Fruit fly (Drosophila melanogaster) whole organism, adult: ENCODE measurements around the gene CG46463.

Experiments used
- CG11617 ChIP-seq: fragments of 200-800 bp; sonication (Bioruptor generic); optimal IDR thresholded peaks from 2 replicates; lab custom pipeline; 2017; ENCODE audit warnings: mild to moderate bottlenecking, missing biosample characterization, missing genetic modification reagents, missing genetic modification characterization
- CG12768 ChIP-seq: fragments of 200-800 bp; sonication (Bioruptor generic); optimal IDR thresholded peaks from 2 replicates; lab custom pipeline; 2017; ENCODE audit warnings: missing biosample characterization, missing genetic modification characterization, mild to moderate bottlenecking, moderate library complexity, missing genetic modification reagents
- CG14711 ChIP-seq: fragments of 200-800 bp; sonication (Bioruptor generic); optimal IDR thresholded peaks from 2 replicates; lab custom pipeline; 2018; ENCODE audit warnings: missing biosample characterization, mild to moderate bottlenecking, missing genetic modification characterization, moderate library complexity
- CG1620 ChIP-seq: fragments of 200-800 bp; sonication (Bioruptor generic); optimal IDR thresholded peaks from 2 replicates; lab custom pipeline; 2016; ENCODE audit warnings: missing biosample characterization, missing genetic modification characterization
- CG33017 ChIP-seq: fragments of 200-800 bp; sonication (Bioruptor generic); optimal IDR thresholded peaks from 2 replicates; lab custom pipeline; 2018; ENCODE audit warnings: missing biosample characterization, mild to moderate bottlenecking, missing genetic modification characterization, moderate library complexity
- CG5204 ChIP-seq: fragments of 200-800 bp; sonication (Bioruptor generic); optimal IDR thresholded peaks from 2 replicates; lab custom pipeline; 2016; ENCODE audit warnings: missing biosample characterization, missing genetic modification characterization
- CG7045 ChIP-seq: fragments of 200-800 bp; sonication (Bioruptor generic); optimal IDR thresholded peaks from 2 replicates; lab custom pipeline; 2017; ENCODE audit warnings: missing biosample characterization, mild to moderate bottlenecking, missing genetic modification characterization
- CG7101 ChIP-seq: fragments of 200-800 bp; sonication (Bioruptor generic); optimal IDR thresholded peaks from 2 replicates; lab custom pipeline; 2018; ENCODE audit warnings: missing biosample characterization, mild to moderate bottlenecking, missing genetic modification characterization, moderate library complexity
- Clk ChIP-seq: fragments of 200-800 bp; sonication (Bioruptor generic); optimal IDR thresholded peaks from 2 replicates; lab custom pipeline; 2017; ENCODE audit warnings: missing biosample characterization, missing genetic modification characterization
- Crg-1 ChIP-seq: fragments of 200-800 bp; sonication (Bioruptor generic); optimal IDR thresholded peaks from 2 replicates; lab custom pipeline; 2016; ENCODE audit warnings: missing biosample characterization, missing genetic modification characterization
- Hr96 ChIP-seq: fragments of 200-800 bp; sonication (Bioruptor generic); optimal IDR thresholded peaks from 2 replicates; lab custom pipeline; 2016; ENCODE audit warnings: missing biosample characterization, missing genetic modification characterization
- Mnt ChIP-seq: fragments of 200-800 bp; sonication (Bioruptor generic); optimal IDR thresholded peaks from 2 replicates; lab custom pipeline; 2016; ENCODE audit warnings: missing biosample characterization, mild to moderate bottlenecking, missing genetic modification characterization
- bab1 ChIP-seq: fragments of 200-800 bp; sonication (Bioruptor generic); optimal IDR thresholded peaks from 3 replicates; lab custom pipeline; 2019; ENCODE audit warnings: missing biosample characterization, mild to moderate bottlenecking, missing genetic modification characterization, moderate library complexity
- cic ChIP-seq: fragments of 200-800 bp; sonication (Bioruptor generic); optimal IDR thresholded peaks from 2 replicates; lab custom pipeline; 2017; ENCODE audit warnings: missing biosample characterization, mild to moderate bottlenecking, missing genetic modification characterization, moderate library complexity
- cnc ChIP-seq, 2 experiments: fragments of >200 bp; optimal IDR thresholded peaks; 2 replicates each; lab custom pipeline; 2017
- kay ChIP-seq: fragments of 200-800 bp; sonication (Bioruptor generic); peaks from one replicate; lab custom pipeline; 2016; ENCODE audit warnings: missing biosample characterization, missing genetic modification characterization, borderline replicate concordance
- ovo ChIP-seq: fragments of 200-800 bp; sonication (Bioruptor generic); optimal IDR thresholded peaks from 2 replicates; lab custom pipeline; 2016; ENCODE audit warnings: missing biosample characterization, missing genetic modification characterization
- pad ChIP-seq: fragments of 200-800 bp; sonication (Bioruptor generic); optimal IDR thresholded peaks from 3 replicates; lab custom pipeline; 2017; ENCODE audit warnings: missing biosample characterization, missing genetic modification characterization, mild to moderate bottlenecking, moderate library complexity, missing genetic modification reagents
- tj ChIP-seq: fragments of 200-800 bp; sonication (Bioruptor generic); optimal IDR thresholded peaks from 3 replicates; lab custom pipeline; 2017; ENCODE audit warnings: missing biosample characterization, mild to moderate bottlenecking, missing genetic modification characterization, moderate library complexity
- toe ChIP-seq: fragments of 200-800 bp; sonication (Bioruptor generic); optimal IDR thresholded peaks from 2 replicates; lab custom pipeline; 2016; ENCODE audit warnings: missing biosample characterization, missing genetic modification characterization

Gene CG46463

DNA sequence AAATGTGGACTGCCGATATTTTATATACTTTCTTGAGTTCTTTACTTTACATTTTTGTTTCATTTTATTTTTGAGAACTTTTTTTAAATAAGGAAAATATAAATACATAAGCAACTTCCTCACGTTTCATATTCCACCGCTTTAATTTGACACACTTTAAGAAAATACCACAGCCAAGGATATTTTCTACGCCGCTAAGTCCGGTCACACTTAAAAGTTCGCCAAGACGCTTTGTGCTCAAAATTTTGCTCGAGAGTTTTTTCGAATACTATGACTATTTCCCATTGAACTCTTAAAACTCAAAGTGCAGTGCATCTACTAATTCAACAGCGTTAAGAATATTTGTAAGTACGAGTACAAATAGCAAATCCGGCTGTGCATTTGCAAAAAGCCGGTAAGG, at the start of gene CG46463, which contains the start of gene armi:
Gene CG46463, plus strand, starts transcription at position 197 of the 400 bp plus-strand sequence.
Gene armi, plus strand, starts transcription at position 199 of the 400 bp plus-strand sequence.
- TF ChIP-seq ovo (no peak), pad (GFP tag; lab: Kevin White, UChicago) (no peak), cic (GFP tag; lab: Kevin White, UChicago) (no peak)

DNA sequence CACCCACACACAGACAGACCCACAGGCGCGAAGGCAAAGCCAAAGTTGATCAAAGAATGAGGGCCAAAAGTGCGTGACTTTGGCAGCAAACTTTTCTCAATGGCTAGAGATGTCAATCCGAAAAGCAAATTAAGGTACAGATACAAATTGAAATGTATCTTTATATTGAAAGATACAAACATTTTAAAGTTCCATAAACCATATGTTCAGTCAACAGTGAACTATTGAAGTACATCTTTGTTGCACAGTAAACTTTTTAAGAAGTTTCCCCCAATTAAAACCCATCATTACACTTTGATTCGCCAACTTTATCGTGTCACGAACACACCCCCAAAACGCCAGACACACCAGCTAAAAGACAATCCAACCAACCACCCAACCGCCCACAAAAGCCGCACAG, 49.4 kb upstream of the CG46463 start:
- TF ChIP-seq CG11617 (GFP tag; lab: Kevin White, UChicago) (no peak), ovo (no peak), bab1 (GFP tag; lab: Kevin White, UChicago) (no peak), pad (GFP tag; lab: Kevin White, UChicago) (no peak), tj (GFP tag; lab: Kevin White, UChicago) (no peak), Mnt (no peak), toe (GFP tag; lab: Kevin White, UChicago) (no peak), cic (GFP tag; lab: Kevin White, UChicago) (no peak), Hr96 (GFP tag; lab: Kevin White, UChicago) (no peak), CG14711 (no peak), CG1620 (no peak), CG33017 (tag; lab: Kevin White, UChicago) (no peak), CG12768 (no peak), CG7101 (no peak), kay (GFP tag; lab: Kevin White, UChicago) (no peak), cnc (optimal IDR thresholded peaks at IDR 0.05; lab: Kevin White, UChicago) (no peak), Crg-1 (no peak), CG7045 (GFP tag; lab: Kevin White, UChicago) (no peak), Clk (no peak)

DNA sequence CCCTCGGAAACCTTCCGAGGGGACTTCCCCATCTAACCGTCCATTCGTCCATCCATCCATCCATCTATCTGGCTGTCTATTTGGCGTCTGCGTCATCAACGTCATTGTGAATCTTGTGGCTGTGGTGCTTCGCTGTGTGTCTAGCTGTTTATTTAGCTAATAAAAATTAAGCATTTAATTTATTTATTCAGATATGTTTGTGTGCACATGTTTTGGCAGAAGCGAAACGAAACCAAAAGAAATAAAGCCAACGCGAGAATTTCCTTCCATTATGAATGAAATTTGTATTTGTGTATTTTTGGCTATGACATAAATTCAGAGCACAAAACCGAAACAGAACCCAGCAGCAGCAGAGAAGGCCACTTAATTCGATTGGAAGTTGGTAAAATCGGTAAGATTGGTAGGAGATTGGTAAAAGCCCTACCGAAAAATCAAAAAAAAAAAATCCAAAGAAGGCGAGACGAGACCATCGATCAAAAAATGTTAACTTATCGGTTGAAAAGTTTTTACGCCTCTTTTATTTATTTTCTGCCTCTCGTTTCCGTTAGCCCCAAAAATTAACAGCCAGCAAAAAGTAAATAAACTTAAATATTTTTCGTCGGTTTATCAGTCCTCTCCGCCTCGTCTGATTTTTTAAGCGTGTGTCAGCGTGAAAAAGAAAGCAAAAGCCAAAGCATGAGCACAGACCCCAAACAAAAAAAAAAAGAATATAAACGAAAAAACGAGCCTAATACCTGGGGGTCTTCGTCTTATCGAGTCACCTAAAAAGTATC, 46.1 kb upstream of the CG46463 start:
- TF ChIP-seq CG1620 = no peak
- no peak for TF ChIP-seq toe (GFP tag; lab: Kevin White, UChicago)
- peak; percentile 57 for TF ChIP-seq tj (GFP tag; lab: Kevin White, UChicago)
- peak; percentile 59 for TF ChIP-seq kay (GFP tag; lab: Kevin White, UChicago)
- TF ChIP-seq CG14711 = no peak
- TF ChIP-seq CG11617 (GFP tag; lab: Kevin White, UChicago) = no peak

DNA sequence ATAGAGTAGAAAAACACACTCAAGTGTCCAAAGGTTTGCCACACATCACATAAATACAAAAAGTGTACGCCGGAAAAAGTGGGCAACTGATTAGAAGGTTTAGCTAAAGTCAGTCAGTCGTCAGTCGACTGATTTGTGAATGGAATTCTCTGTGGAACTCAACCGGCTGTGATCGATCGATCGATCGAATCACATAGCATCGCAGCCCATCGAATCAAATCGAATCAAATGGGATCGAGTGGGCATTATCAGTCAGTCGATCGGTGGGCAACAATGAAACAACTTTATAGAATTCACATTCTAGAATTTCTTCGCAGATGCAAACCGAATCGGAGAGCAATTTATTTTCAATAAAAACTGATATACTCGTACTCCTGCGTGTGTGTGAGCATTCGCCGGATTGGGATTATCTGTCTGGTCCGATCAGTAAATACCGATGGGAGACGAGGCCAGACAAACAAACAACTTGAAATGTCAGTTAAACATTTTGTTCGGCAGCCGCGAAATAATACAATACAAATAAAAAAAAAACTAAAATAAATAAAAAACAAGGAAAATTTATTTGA, 45.4 kb upstream of the CG46463 start:
- TF ChIP-seq cic (GFP tag; lab: Kevin White, UChicago) (peak; percentile 83), toe (GFP tag; lab: Kevin White, UChicago) (no peak), kay (GFP tag; lab: Kevin White, UChicago) (peak; percentile 45)

DNA sequence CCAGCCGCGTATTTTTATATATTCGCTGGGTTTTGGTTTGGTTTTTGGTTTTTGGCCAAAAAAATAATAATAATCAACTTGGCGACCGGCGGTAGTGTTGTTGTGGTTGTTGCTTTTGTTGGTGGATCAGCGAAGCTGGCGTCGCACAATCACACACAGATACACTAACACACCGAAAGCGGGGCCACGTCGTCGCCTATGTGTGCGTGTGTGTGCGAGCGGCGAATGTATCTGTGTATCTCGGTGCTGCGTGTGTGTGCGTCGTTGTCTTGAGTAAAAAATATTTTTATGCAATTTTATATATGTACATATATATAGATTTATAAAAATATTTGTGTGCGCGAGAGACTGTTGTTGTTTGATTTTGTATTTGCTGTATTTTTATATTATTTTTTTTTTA, 44.0 kb upstream of the CG46463 start:
- no peak for TF ChIP-seq CG14711
- no peak for TF ChIP-seq CG1620
- TF ChIP-seq CG33017 (tag; lab: Kevin White, UChicago) = no peak
- TF ChIP-seq Mnt = peak; percentile 4
- no peak for TF ChIP-seq CG11617 (GFP tag; lab: Kevin White, UChicago)
- no peak for TF ChIP-seq CG7045 (GFP tag; lab: Kevin White, UChicago)
- TF ChIP-seq tj (GFP tag; lab: Kevin White, UChicago) = peak; percentile 25
- no peak for TF ChIP-seq ovo
- TF ChIP-seq cic (GFP tag; lab: Kevin White, UChicago) = peak; percentile 93

DNA sequence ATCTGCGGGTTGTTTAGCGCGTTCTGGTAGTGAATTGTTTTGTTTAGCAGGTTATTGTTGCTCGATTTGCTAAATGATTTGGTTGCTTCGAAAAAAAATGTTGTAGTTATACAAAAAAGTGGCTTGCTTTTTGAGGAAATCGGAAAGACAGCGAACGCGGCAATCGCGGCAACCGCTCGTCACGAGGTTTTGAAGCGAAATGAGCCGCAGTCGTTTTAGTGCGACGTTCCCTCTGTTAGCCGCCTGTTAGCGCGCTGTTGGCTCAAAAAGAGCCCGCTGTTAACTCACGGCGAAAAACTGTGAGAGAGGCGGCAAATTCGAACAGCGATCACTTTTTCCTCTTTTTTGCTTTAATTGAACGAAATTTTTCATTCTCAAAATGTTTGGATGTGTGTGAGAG, 43.4 kb upstream of the CG46463 start:
- TF ChIP-seq toe (GFP tag; lab: Kevin White, UChicago) = peak; percentile 5
- TF ChIP-seq bab1 (GFP tag; lab: Kevin White, UChicago) = peak; percentile 12
- no peak for TF ChIP-seq Crg-1
- peak; percentile 75 for TF ChIP-seq kay (GFP tag; lab: Kevin White, UChicago)

DNA sequence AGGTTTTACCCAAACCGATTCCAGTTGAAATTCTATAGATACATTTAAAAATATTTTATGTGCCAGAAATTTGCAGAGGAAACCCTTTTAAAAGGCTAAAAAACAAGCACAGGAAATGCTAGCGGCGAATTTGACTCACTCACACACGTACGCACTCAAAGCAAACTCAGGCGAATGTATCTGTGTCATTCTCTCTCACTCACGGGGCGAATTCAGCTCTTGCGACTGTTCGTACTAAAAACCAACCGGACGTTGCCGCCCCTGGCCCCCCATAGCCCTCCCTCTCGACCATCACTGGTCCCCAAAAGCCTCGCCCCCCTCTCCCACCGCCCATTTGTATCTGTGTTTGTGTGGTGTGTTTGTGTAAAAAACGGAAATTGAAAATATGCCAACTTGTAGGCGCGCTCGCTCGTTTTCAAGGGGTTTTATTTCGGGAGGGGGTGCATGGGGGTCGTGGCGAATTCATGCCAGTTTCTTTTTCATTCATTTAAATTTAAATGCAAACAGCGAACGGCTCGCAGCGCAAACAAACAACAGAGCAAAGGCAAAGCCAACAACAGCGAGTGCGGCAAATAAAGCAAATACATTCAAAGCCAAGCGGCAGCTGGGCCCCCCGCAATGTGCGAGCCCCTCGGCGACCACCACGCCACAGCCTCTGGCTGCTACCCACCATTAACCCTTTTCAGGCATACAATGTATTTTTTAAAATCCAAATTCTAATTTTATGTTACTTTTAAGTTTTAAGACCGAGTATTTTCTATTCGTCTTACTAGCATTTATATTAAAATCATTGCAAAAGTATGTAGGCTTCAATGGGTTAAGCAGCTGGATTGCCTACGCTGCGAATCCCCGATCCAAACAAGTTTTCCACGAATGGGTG, 42.7 kb upstream of the CG46463 start:
- TF ChIP-seq Hr96 (GFP tag; lab: Kevin White, UChicago) = peak; percentile 10
- TF ChIP-seq CG5204 (GFP tag; lab: Kevin White, UChicago) = peak; percentile 71
- TF ChIP-seq tj (GFP tag; lab: Kevin White, UChicago) = peak; percentile 88
- TF ChIP-seq CG14711 = peak; percentile 70
- peak; percentile 75 for TF ChIP-seq CG33017 (tag; lab: Kevin White, UChicago)
- no peak for TF ChIP-seq CG1620
- peak; percentile 22 for TF ChIP-seq toe (GFP tag; lab: Kevin White, UChicago)
- peak; percentile 65 for TF ChIP-seq CG7101
- peak; percentile 81 for TF ChIP-seq CG11617 (GFP tag; lab: Kevin White, UChicago)
- TF ChIP-seq cnc (optimal IDR thresholded peaks at IDR 0.05; lab: Kevin White, UChicago) = no peak
- TF ChIP-seq ovo = peak; percentile 79
- peak; percentile 48 for TF ChIP-seq Mnt
- peak; percentile 100 for TF ChIP-seq cic (GFP tag; lab: Kevin White, UChicago)
- no peak for TF ChIP-seq kay (GFP tag; lab: Kevin White, UChicago)
- peak; percentile 80 for TF ChIP-seq pad (GFP tag; lab: Kevin White, UChicago)
- TF ChIP-seq bab1 (GFP tag; lab: Kevin White, UChicago) = no peak
- TF ChIP-seq CG7045 (GFP tag; lab: Kevin White, UChicago) = peak; percentile 72
- peak; percentile 78 for TF ChIP-seq Crg-1
- TF ChIP-seq CG12768 = peak; percentile 86
- TF ChIP-seq Clk = peak; percentile 17
